Fruit fly (Drosophila melanogaster): ENCODE data around the gene CrebA.
A peak's percentile ranks its signal among the peaks of the same experiment; 100 is the strongest.

Gene CrebA

dm6 chr3L:15565829-15566433 is 30.7 kb downstream of the CrebA start, which contains the start of gene dop (continued):
- TF ChIP-seq cad (GFP tag; optimal IDR thresholded peaks at IDR 0.05) = no peak
- TF ChIP-seq CoRest (tag; optimal IDR thresholded peaks at IDR 0.05) = peak; percentile 33
- TF ChIP-seq Usf (GFP tag; optimal IDR thresholded peaks at IDR 0.05) = no peak
- TF ChIP-seq CG10147 (GFP tag; optimal IDR thresholded peaks at IDR 0.05) = no peak
- peak; percentile 59 for TF ChIP-seq CG14860 (GFP tag; IDR thresholded peaks at IDR 0.05; ENCODE audit: partially characterized antibody)
- peak; percentile 61 for TF ChIP-seq CG15514 (GFP tag; optimal IDR thresholded peaks at IDR 0.05)
- TF ChIP-seq CG16813 (GFP tag; IDR thresholded peaks at IDR 0.05; ENCODE audit: partially characterized antibody) = peak; percentile 66
- peak; percentile 9 for TF ChIP-seq CG13894 (tag; optimal IDR thresholded peaks at IDR 0.05)
- peak; percentile 39 for TF ChIP-seq ERR (GFP tag; optimal IDR thresholded peaks at IDR 0.05)
- TF ChIP-seq Abd-B (GFP tag; optimal IDR thresholded peaks at IDR 0.05) = peak; percentile 9
- no peak for TF ChIP-seq Mrtf (GFP tag; IDR thresholded peaks at IDR 0.05)
- TF ChIP-seq Doc2 (GFP tag; IDR thresholded peaks at IDR 0.05) = no peak
- TF ChIP-seq ato (GFP tag; IDR thresholded peaks at IDR 0.05; ENCODE audit: partially characterized antibody) = peak; percentile 55; the same call in 1 of the 2 replicates
- TF ChIP-seq Hr3 (GFP tag; optimal IDR thresholded peaks at IDR 0.05) = peak; percentile 17
- no peak for TF ChIP-seq sima (GFP tag; optimal IDR thresholded peaks at IDR 0.05)
- TF ChIP-seq CG9876 (GFP tag; optimal IDR thresholded peaks at IDR 0.05) = no peak
- TF ChIP-seq CG12391 (tag; optimal IDR thresholded peaks at IDR 0.05) = peak; percentile 45
- TF ChIP-seq CG4360 (GFP tag; IDR thresholded peaks at IDR 0.05) = peak; percentile 94
- peak; percentile 20 for TF ChIP-seq CG4820 (GFP tag; optimal IDR thresholded peaks at IDR 0.05)
- no peak for TF ChIP-seq CG17829 (tag; optimal IDR thresholded peaks at IDR 0.05)
- peak; percentile 58 for TF ChIP-seq B-H2 (GFP tag; optimal IDR thresholded peaks at IDR 0.05)
- no peak for TF ChIP-seq CG1832 (GFP tag; optimal IDR thresholded peaks at IDR 0.05)
- no peak for TF ChIP-seq CG10979 (tag; optimal IDR thresholded peaks at IDR 0.05)
- no peak for TF ChIP-seq CG4328 (GFP tag; optimal IDR thresholded peaks at IDR 0.05)
- peak; percentile 35 for TF ChIP-seq her (GFP tag; optimal IDR thresholded peaks at IDR 0.05)
- TF ChIP-seq CG10274 (GFP tag; optimal IDR thresholded peaks at IDR 0.05) = no peak
- TF ChIP-seq ac (GFP tag; optimal IDR thresholded peaks at IDR 0.05) = no peak
- no peak for TF ChIP-seq tgo (GFP tag; IDR thresholded peaks at IDR 0.05)
- peak; percentile 70 for TF ChIP-seq unc-4 (GFP tag; IDR thresholded peaks at IDR 0.05; ENCODE audit: partially characterized antibody)
- no peak for TF ChIP-seq CG1024 (GFP tag; IDR thresholded peaks at IDR 0.05)
- no peak for TF ChIP-seq Spps (tag; optimal IDR thresholded peaks at IDR 0.05)
- no peak for TF ChIP-seq CG1602 (GFP tag; optimal IDR thresholded peaks at IDR 0.05)
- no peak for TF ChIP-seq dysf (GFP tag; IDR thresholded peaks at IDR 0.05)
- TF ChIP-seq vnd (GFP tag; IDR thresholded peaks at IDR 0.05; ENCODE audit: partially characterized antibody) = peak; percentile 43; the same call in 1 of the 3 replicates
- no peak for TF ChIP-seq fd3F (GFP tag; optimal IDR thresholded peaks at IDR 0.05)
- TF ChIP-seq CG1529 (GFP tag; optimal IDR thresholded peaks at IDR 0.05) = no peak
- no peak for TF ChIP-seq btn (GFP tag; optimal IDR thresholded peaks at IDR 0.05)
- no peak for TF ChIP-seq CG3838 (GFP tag; optimal IDR thresholded peaks at IDR 0.05)
- peak; percentile 92 for TF ChIP-seq CG9797 (GFP tag; optimal IDR thresholded peaks at IDR 0.05)
- TF ChIP-seq hb (GFP tag; IDR thresholded peaks at IDR 0.05; ENCODE audit: partially characterized antibody) = no peak
- no peak for TF ChIP-seq al (GFP tag; IDR thresholded peaks at IDR 0.05)
- TF ChIP-seq CG11093 (GFP tag; IDR thresholded peaks at IDR 0.05) = no peak
- no peak for TF ChIP-seq cas (GFP tag; IDR thresholded peaks at IDR 0.05)
- TF ChIP-seq sna (GFP tag; IDR thresholded peaks at IDR 0.05; ENCODE audit: partially characterized antibody) = peak; percentile 43
- TF ChIP-seq CG14710 (tag; optimal IDR thresholded peaks at IDR 0.05) = peak; percentile 61
- peak; percentile 58 for TF ChIP-seq CG34224 (GFP tag; IDR thresholded peaks at IDR 0.05; ENCODE audit: partially characterized antibody)
- peak; percentile 43 for TF ChIP-seq Side (GFP tag; optimal IDR thresholded peaks at IDR 0.05)
- TF ChIP-seq CG33213 (GFP tag; optimal IDR thresholded peaks at IDR 0.05) = peak; percentile 34
- TF ChIP-seq run (tag; optimal IDR thresholded peaks at IDR 0.05) = no peak
- peak; percentile 92 for TF ChIP-seq Ets65A (GFP tag)

All from whole organism, embryonic.